Worm (Caenorhabditis elegans) whole organism, young adult: ENCODE results near the gene atp-5.

ENCODE experiments used
- B0035.1 ChIP-seq: sonication (generic microtip); optimal IDR thresholded peaks from 2 replicates; lab custom pipeline; 2016; ENCODE audit warnings: missing genetic modification characterization, mild to moderate bottlenecking, missing compliant biosample characterization, missing genotype, missing genetic modification reagents
- F49E8.2 ChIP-seq: sonication (generic microtip); optimal IDR thresholded peaks from 3 replicates; lab custom pipeline; 2017; ENCODE audit warnings: missing genetic modification characterization, mild to moderate bottlenecking, missing compliant biosample characterization, antibody characterized with exemption, moderate library complexity; ENCODE audit not compliant: insufficient read depth
- Y56A3A.18 ChIP-seq: fragments of 200-800 bp; sonication (Bioruptor generic); IDR thresholded peaks from 2 replicates; pipeline ENCODE4 v1.3.6; 2022; ENCODE audit warnings: missing genetic modification reagents, missing genetic modification characterization, missing compliant biosample characterization
- attf-3 ChIP-seq: fragments of 200-800 bp; sonication (Bioruptor generic); conservative IDR thresholded peaks from 2 replicates; pipeline ENCODE4 v1.3.6; 2022; ENCODE audit warnings: missing genetic modification reagents, missing genetic modification characterization, missing compliant biosample characterization
- attf-6 ChIP-seq: fragments of 200-800 bp; sonication (Bioruptor generic); IDR thresholded peaks from 2 replicates; pipeline ENCODE4 v1.3.6; 2022; ENCODE audit warnings: missing genetic modification reagents, missing genetic modification characterization, missing compliant biosample characterization
- efl-1 ChIP-seq: fragments of 150-350 bp; optimal IDR thresholded peaks from 2 replicates; lab custom pipeline; 2014; ENCODE audit warnings: missing biosample characterization, missing genetic modification reagents, missing genetic modification characterization
- ets-4 ChIP-seq: fragments of 200-800 bp; sonication (Bioruptor generic); optimal IDR thresholded peaks from 2 replicates; lab custom pipeline; 2018; ENCODE audit warnings: mild to moderate bottlenecking, missing genetic modification characterization, missing compliant biosample characterization
- gei-17 ChIP-seq: fragments of 200-800 bp; sonication (Bioruptor generic); optimal IDR thresholded peaks from 2 replicates; lab custom pipeline; 2018; ENCODE audit warnings: mild to moderate bottlenecking, missing genetic modification characterization, missing compliant biosample characterization
- him-1 ChIP-seq: sonication (generic microtip); optimal IDR thresholded peaks from 2 replicates; lab custom pipeline; 2016; ENCODE audit warnings: missing genotype, missing genetic modification reagents, missing genetic modification characterization, missing compliant biosample characterization
- let-526 ChIP-seq: fragments of 200-800 bp; sonication (Bioruptor generic); IDR thresholded peaks from 2 replicates; pipeline ENCODE4 v1.3.6; 2022; ENCODE audit warnings: missing genetic modification reagents, missing genetic modification characterization, missing compliant biosample characterization
- mxl-1 ChIP-seq: sonication (generic microtip); optimal IDR thresholded peaks from 2 replicates; lab custom pipeline; 2016; ENCODE audit warnings: missing genetic modification characterization, missing compliant biosample characterization
- pha-4 ChIP-seq: fragments of 150-350 bp; sonication (generic microtip); optimal IDR thresholded peaks from 2 replicates; lab custom pipeline; 2014; ENCODE audit warnings: missing biosample characterization, missing genetic modification reagents, missing genetic modification characterization
- sea-2 ChIP-seq: fragments of 200-800 bp; sonication (Bioruptor generic); IDR thresholded peaks from 2 replicates; pipeline ENCODE4 v1.3.6; 2022; ENCODE audit warnings: missing genetic modification characterization, missing compliant biosample characterization
- tbx-9 ChIP-seq: sonication (generic microtip); optimal IDR thresholded peaks from 2 replicates; lab custom pipeline; 2016; ENCODE audit warnings: borderline replicate concordance, missing genetic modification characterization, inconsistent platforms, missing compliant biosample characterization

ce11 chrV:11093163-11094091, 30.2 kb downstream of the atp-5 start, which contains the start of gene lact-8:
- no peak for TF ChIP-seq B0035.1 (tag; lab: Kevin White, UChicago)
- TF ChIP-seq efl-1 (GFP tag; lab: Kevin White, UChicago), result no peak
- no peak for TF ChIP-seq mxl-1
- no peak for TF ChIP-seq let-526 (GFP tag; lab: Robert Waterston, UW)
- TF ChIP-seq attf-6 (GFP tag; lab: Robert Waterston, UW), result no peak
- no peak for TF ChIP-seq him-1
- no peak for TF ChIP-seq Y56A3A.18 (GFP tag; lab: Robert Waterston, UW)
- TF ChIP-seq gei-17, result no peak
- no peak for TF ChIP-seq pha-4
- TF ChIP-seq sea-2 (GFP tag; lab: Robert Waterston, UW), result no peak
- no peak for TF ChIP-seq attf-3 (GFP tag; lab: Robert Waterston, UW)
- no peak for TF ChIP-seq ets-4 (GFP tag; lab: Kevin White, UChicago)
- no peak for TF ChIP-seq F49E8.2 (tag; lab: Kevin White, UChicago)
- no peak for TF ChIP-seq tbx-9 (tag; lab: Kevin White, UChicago)
